Worm (Caenorhabditis elegans) whole organism, midembryonic: ENCODE data around the gene C10A4.7.

Source experiments
- T22C8.4 ChIP-seq: fragments of 200-800 bp; sonication (Bioruptor generic); IDR thresholded peaks from 2 replicates; pipeline ENCODE4 v1.3.6; 2022; ENCODE audit warnings: missing genetic modification characterization, missing compliant biosample characterization
- flt-1 ChIP-seq: fragments of 200-800 bp; sonication (Bioruptor generic); IDR thresholded peaks from 2 replicates; pipeline ENCODE4 v1.3.6; 2022; ENCODE audit warnings: missing genetic modification characterization, missing compliant biosample characterization
- klf-2 ChIP-seq: fragments of 200-800 bp; sonication (Bioruptor generic); conservative IDR thresholded peaks from 2 replicates; pipeline ENCODE4 v1.3.6; 2022; ENCODE audit warnings: missing genetic modification reagents, missing genetic modification characterization, missing compliant biosample characterization
- med-1 ChIP-seq: sonication (generic microtip); optimal IDR thresholded peaks from 2 replicates; lab custom pipeline; 2017; ENCODE audit warnings: missing genetic modification characterization, mild to moderate bottlenecking, missing compliant biosample characterization, antibody characterized with exemption, missing genetic modification reagents; ENCODE audit not compliant: insufficient read depth
- ref-1 ChIP-seq: fragments of 200-800 bp; sonication (Bioruptor generic); conservative IDR thresholded peaks from 2 replicates; pipeline ENCODE4 v1.3.6; 2022; ENCODE audit warnings: missing genetic modification reagents, missing genetic modification characterization, missing compliant biosample characterization
- ztf-23 ChIP-seq: fragments of 200-800 bp; sonication (Bioruptor generic); IDR thresholded peaks from 2 replicates; pipeline ENCODE4 v1.3.6; 2022; ENCODE audit warnings: missing genetic modification reagents, missing genetic modification characterization, missing compliant biosample characterization
- ztf-29 ChIP-seq: fragments of 200-800 bp; sonication (Bioruptor generic); IDR thresholded peaks from 2 replicates; pipeline ENCODE4 v1.3.6; 2022; ENCODE audit warnings: missing genetic modification reagents, missing genetic modification characterization, missing compliant biosample characterization

DNA sequence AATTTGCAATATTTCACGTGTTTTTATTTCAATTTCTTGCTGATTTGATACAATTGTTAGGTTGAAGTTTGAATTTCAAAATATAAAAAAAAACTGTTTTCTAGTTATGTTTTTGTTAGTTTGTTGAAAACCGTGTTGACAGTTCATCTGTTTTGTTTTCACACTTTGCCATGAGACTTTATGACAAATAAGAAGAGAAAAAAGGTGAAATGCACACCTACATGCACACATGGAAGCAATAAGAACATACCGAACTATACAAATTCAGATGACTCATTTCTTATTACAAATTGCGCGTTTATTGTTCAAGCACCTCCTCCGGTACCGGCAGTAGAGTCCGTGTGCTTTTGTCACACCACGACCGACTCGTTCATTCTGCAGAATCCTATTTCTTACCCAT lies 5.3 kb upstream of the C10A4.7 start, which contains the start of gene C10A4.9:
- TF ChIP-seq flt-1 (GFP tag; lab: Robert Waterston, UW), result no peak
- no peak for TF ChIP-seq ztf-29 (GFP tag; lab: Robert Waterston, UW)
- TF ChIP-seq T22C8.4 (GFP tag; lab: Robert Waterston, UW), result no peak
- TF ChIP-seq ztf-23 (GFP tag; lab: Robert Waterston, UW), result no peak
- TF ChIP-seq ref-1 (GFP tag; lab: Robert Waterston, UW), result no peak
- no peak for TF ChIP-seq med-1 (GFP tag; lab: Kevin White, UChicago)
- TF ChIP-seq klf-2 (GFP tag; lab: Robert Waterston, UW), result no peak
